Fruit fly (Drosophila melanogaster) whole organism, pupa: ENCODE measurements around the gene CG5104.
A peak's percentile ranks its signal among the peaks of the same experiment; 100 is the strongest.

Experiments used
- CG14655 ChIP-seq: fragments of 200-800 bp; sonication (Bioruptor generic); optimal IDR thresholded peaks from 3 replicates; lab custom pipeline; 2017; ENCODE audit warnings: mild to moderate bottlenecking, missing biosample characterization, missing genetic modification reagents, missing genetic modification characterization
- CG15710 ChIP-seq: fragments of 200-800 bp; sonication (Bioruptor generic); optimal IDR thresholded peaks from 2 replicates; lab custom pipeline; 2018; ENCODE audit warnings: missing biosample characterization, mild to moderate bottlenecking, missing genetic modification characterization, moderate library complexity
- CG32121 ChIP-seq: fragments of 200-800 bp; sonication (Bioruptor generic); IDR thresholded peaks from 2 replicates; pipeline ENCODE4 v1.3.6; 2022; ENCODE audit warnings: missing biosample characterization, missing genetic modification characterization
- CG8159 ChIP-seq: fragments of 200-800 bp; sonication (Bioruptor generic); optimal IDR thresholded peaks from 3 replicates; lab custom pipeline; 2018; ENCODE audit warnings: missing biosample characterization, mild to moderate bottlenecking, missing genetic modification characterization, moderate library complexity
- D1 ChIP-seq: fragments of 200-800 bp; sonication (Bioruptor generic); optimal IDR thresholded peaks from 2 replicates; lab custom pipeline; 2018; ENCODE audit warnings: missing biosample characterization, mild to moderate bottlenecking, missing genetic modification characterization, moderate library complexity
- EcR ChIP-seq: fragments of 200-800 bp; sonication (Bioruptor generic); optimal IDR thresholded peaks from 3 replicates; lab custom pipeline; 2019; ENCODE audit warnings: missing biosample characterization, missing genetic modification characterization, mild to moderate bottlenecking, moderate library complexity, missing genetic modification reagents
- Snoo ChIP-seq: fragments of 200-800 bp; sonication (Bioruptor generic); optimal IDR thresholded peaks from 3 replicates; lab custom pipeline; 2017; ENCODE audit warnings: missing biosample characterization, mild to moderate bottlenecking, missing genetic modification characterization, inconsistent platforms
- rn ChIP-seq: fragments of 200-800 bp; sonication (Bioruptor generic); IDR thresholded peaks from 2 replicates; pipeline ENCODE4 v1.3.6; 2022; ENCODE audit warnings: missing biosample characterization, missing genetic modification characterization

dm6 chr3L:20517179-20517834 lies 3.5 kb upstream of the CG5104 start:
- no peak for TF ChIP-seq rn
- TF ChIP-seq CG8159 (tag; lab: Kevin White, UChicago): no peak
- no peak for TF ChIP-seq CG15710
- TF ChIP-seq CG14655: no peak
- TF ChIP-seq EcR (GFP tag; lab: Kevin White, UChicago): peak; percentile 98
- no peak for TF ChIP-seq Snoo (tag; lab: Kevin White, UChicago)
- no peak for TF ChIP-seq D1 (tag; lab: Kevin White, UChicago)
- no peak for TF ChIP-seq CG32121
